Fruit fly (Drosophila melanogaster): ENCODE measurements around the gene CG15580.

Gene CG15580

DNA sequence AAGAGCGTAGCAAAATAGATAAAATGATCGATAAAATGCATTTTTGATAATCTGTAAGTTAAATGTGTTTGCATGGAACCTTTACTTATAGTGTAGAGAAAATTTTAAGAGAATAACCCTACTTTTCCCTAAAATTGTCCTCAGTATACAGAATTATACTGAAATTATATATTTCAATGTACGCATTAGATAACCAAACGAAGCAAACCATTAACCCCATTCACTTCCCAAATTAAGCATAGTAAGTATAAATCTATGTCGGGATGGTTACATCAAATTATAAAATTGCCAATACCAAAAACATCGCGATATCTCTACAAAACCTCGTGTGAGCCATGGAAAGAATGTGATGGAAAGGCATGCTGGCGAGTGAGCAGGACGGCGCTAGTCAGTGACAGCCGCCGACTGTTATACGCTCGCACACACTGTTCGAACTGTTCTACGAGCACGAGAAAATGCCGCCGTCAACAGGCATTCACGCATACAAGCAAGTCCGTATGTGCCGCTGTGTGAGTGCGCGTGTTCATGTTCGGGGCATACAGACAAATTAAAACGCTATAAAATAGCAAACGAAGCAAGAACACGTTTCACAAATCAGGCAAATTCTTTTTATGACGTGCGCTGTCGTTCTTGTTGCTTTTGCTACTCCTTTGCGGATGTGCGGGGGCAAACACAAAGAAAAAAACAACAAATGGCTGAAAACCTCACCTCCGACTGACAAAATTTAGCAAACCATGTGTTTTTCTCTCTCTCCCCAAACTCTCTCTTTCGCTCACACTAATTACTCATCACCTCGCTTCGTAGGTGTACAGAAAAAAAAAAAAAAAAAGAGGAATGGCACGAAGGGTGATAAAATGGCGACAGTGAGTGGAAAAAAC lies 50.0 kb downstream of the CG15580 start (continued):
- TF ChIP-seq CG4617 (GFP tag; optimal IDR thresholded peaks at IDR 0.05; ENCODE audit: borderline replicate concordance) (no peak), CG17912 (GFP tag; optimal IDR thresholded peaks at IDR 0.05) (peak; percentile 44), CG31224 (GFP tag; IDR thresholded peaks at IDR 0.05) (no peak), NFAT (GFP tag; IDR thresholded peaks at IDR 0.05) (peak; percentile 60; the same call in 1 of the 2 replicates), CG32532 (GFP tag; IDR thresholded peaks at IDR 0.05) (peak; percentile 16; the same call in 1 of the 2 replicates), psq (GFP tag; optimal IDR thresholded peaks at IDR 0.05) (peak; percentile 43), CG1603 (tag; optimal IDR thresholded peaks at IDR 0.05) (no peak), CG2116 (GFP tag; optimal IDR thresholded peaks at IDR 0.05) (no peak), gem (tag; optimal IDR thresholded peaks at IDR 0.05) (peak; percentile 30), sens (GFP tag) (peak; percentile 73), Adf1 (GFP tag; IDR thresholded peaks at IDR 0.05) (peak; percentile 43; the same call in 1 of the 2 replicates), CG2678 (tag; optimal IDR thresholded peaks at IDR 0.05) (peak; percentile 3), CG8089 (GFP tag; optimal IDR thresholded peaks at IDR 0.05) (no peak), CG32767 (GFP tag; IDR thresholded peaks at IDR 0.05) (peak; percentile 92), CG12769 (tag; optimal IDR thresholded peaks at IDR 0.05) (peak; percentile 55), nom (GFP tag; optimal IDR thresholded peaks at IDR 0.05) (peak; percentile 42), rib (GFP tag; IDR thresholded peaks at IDR 0.05) (peak; percentile 64), CG13123 (GFP tag; optimal IDR thresholded peaks at IDR 0.05) (no peak), Bgb (GFP tag; IDR thresholded peaks at IDR 0.05; ENCODE audit: partially characterized antibody) (peak; percentile 50; the same call in 1 of the 2 replicates), CG32772 (GFP tag; IDR thresholded peaks at IDR 0.05) (peak; percentile 83), Hand (GFP tag; optimal IDR thresholded peaks at IDR 0.05) (peak; percentile 24), z (GFP tag; IDR thresholded peaks at IDR 0.05) (0 out of 3 replicates have a peak, but pooled peaks have one; percentile 9), CG6683 (GFP tag; optimal IDR thresholded peaks at IDR 0.05) (peak; percentile 19), CHES-1-like (GFP tag; optimal IDR thresholded peaks at IDR 0.05) (peak; percentile 9), Deaf1 (tag; optimal IDR thresholded peaks at IDR 0.05) (peak; percentile 62), her (GFP tag; optimal IDR thresholded peaks at IDR 0.05) (peak; percentile 26), CG7786 (GFP tag; optimal IDR thresholded peaks at IDR 0.05) (peak; percentile 21), stwl (tag; optimal IDR thresholded peaks at IDR 0.05) (peak; percentile 8), Med (GFP tag) (peak; percentile 80), Fer1 (GFP tag; optimal IDR thresholded peaks at IDR 0.05) (peak; percentile 41), pros (GFP tag; optimal IDR thresholded peaks at IDR 0.05) (no peak), chm (GFP tag; IDR thresholded peaks at IDR 0.05) (peak; percentile 71; the same call in 1 of the 2 replicates), so (GFP tag; IDR thresholded peaks at IDR 0.05) (0 out of 3 replicates have a peak, but pooled peaks have one; percentile 29), chinmo (GFP tag; IDR thresholded peaks at IDR 0.05; ENCODE audit: partially characterized antibody) (peak; percentile 76; the same call in 1 of the 4 replicates), CG34422 (GFP tag; IDR thresholded peaks at IDR 0.05) (peak; percentile 58; the same call in 1 of the 3 replicates), eve (GFP tag; optimal IDR thresholded peaks at IDR 0.05) (no peak), tll (GFP tag; optimal IDR thresholded peaks at IDR 0.05) (no peak), lab (GFP tag; optimal IDR thresholded peaks at IDR 0.05) (peak; percentile 31), Hey (tag; optimal IDR thresholded peaks at IDR 0.05) (peak; percentile 35), lilli (GFP tag; optimal IDR thresholded peaks at IDR 0.05) (peak; percentile 47), CG34224 (GFP tag; IDR thresholded peaks at IDR 0.05; ENCODE audit: partially characterized antibody) (peak; percentile 49; the same call in 2 of the 3 replicates), Fer3 (tag; optimal IDR thresholded peaks at IDR 0.05) (peak; percentile 18), CG13287 (GFP tag; IDR thresholded peaks at IDR 0.05; ENCODE audit: partially characterized antibody) (peak; percentile 40; the same call in 1 of the 2 replicates), CG7987 (GFP tag; optimal IDR thresholded peaks at IDR 0.05) (peak; percentile 17), CG3281 (GFP tag; optimal IDR thresholded peaks at IDR 0.05) (peak; percentile 31), Elba2 (GFP tag; optimal IDR thresholded peaks at IDR 0.05) (no peak), CG42726 (GFP tag; IDR thresholded peaks at IDR 0.05; ENCODE audit: partially characterized antibody) (no peak)

Data from whole organism, embryonic.